Worm (Caenorhabditis elegans): ENCODE results near the gene pepm-1.

Gene pepm-1

DNA sequence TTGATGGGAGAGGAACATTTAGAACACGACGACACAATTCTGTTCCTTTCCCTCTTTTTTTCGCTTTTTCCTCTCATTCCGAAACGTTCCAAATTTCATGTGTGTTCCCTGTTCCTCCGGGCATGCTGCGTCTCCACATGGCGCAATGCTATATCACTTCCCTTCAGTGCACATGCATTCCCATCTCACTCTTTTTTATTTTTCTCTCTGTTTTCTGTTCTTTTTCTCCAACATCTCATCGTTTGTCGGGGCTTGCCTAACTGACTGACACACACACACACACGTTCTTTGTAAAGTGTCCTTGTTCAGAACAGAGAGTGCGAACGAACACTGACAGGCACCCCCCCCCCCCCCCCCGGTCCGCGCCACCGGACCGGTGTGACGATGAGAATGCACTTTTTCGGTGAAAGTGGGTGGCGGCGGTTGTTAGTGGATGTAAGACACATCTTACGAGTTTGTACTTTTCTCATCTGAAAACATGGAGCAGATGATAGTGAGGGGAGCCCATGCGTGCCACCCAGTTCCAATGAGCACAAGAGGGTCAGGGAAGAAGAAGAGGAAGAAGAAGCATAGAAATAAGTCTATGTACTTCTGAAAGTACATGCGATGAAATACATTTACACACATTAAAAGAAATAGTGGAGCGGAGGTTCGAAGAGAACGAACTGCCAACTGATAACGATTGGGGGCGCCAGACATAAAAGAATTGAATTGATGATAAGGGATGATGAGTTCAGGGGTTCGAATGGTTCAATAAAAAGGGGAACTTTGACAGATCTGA lies 39.6 kb downstream of the pepm-1 start:
- TF ChIP-seq K12H6.12 (tag; optimal IDR thresholded peaks at IDR 0.05): peak; percentile 62
- peak; percentile 55 for TF ChIP-seq ceh-27 (GFP tag; optimal IDR thresholded peaks at IDR 0.05)
- 0 out of 2 replicates have a peak, but pooled peaks have one; percentile 26 for TF ChIP-seq mcd-1 (GFP tag; IDR thresholded peaks at IDR 0.05)
- TF ChIP-seq lin-40 (tag; optimal IDR thresholded peaks at IDR 0.05): peak; percentile 70
- TF ChIP-seq lir-1 (GFP tag; conservative IDR thresholded peaks at IDR 0.05): no peak
- no peak for TF ChIP-seq snpc-4 (GFP tag; optimal IDR thresholded peaks at IDR 0.05)
- TF ChIP-seq snpc-4 (tag; optimal IDR thresholded peaks at IDR 0.05): peak in 1 of 4 experiments; percentile 28
- TF ChIP-seq lin-35 (GFP tag; optimal IDR thresholded peaks at IDR 0.05): peak in 1 of 3 experiments; percentile 40
- TF ChIP-seq Y95B8A.8 (GFP tag; IDR thresholded peaks at IDR 0.05): no peak
- peak; percentile 49 for TF ChIP-seq nhr-80 (tag; optimal IDR thresholded peaks at IDR 0.05)
- TF ChIP-seq hmg-1.2 (GFP tag; IDR thresholded peaks at IDR 0.05): peak; percentile 83
- peak; percentile 98 for TF ChIP-seq zfh-2 (GFP tag; conservative IDR thresholded peaks at IDR 0.05)
- peak; percentile 45; the same call in 1 of the 2 replicates for TF ChIP-seq dox-1 (GFP tag; IDR thresholded peaks at IDR 0.05)
- TF ChIP-seq F37B4.10 (GFP tag; IDR thresholded peaks at IDR 0.05): no peak
- TF ChIP-seq chd-7 (tag; optimal IDR thresholded peaks at IDR 0.05): peak; percentile 22
- no peak for TF ChIP-seq attf-3 (GFP tag; conservative IDR thresholded peaks at IDR 0.05)
- TF ChIP-seq C06A6.2 (GFP tag; conservative IDR thresholded peaks at IDR 0.05): 0 out of 2 replicates have a peak, but pooled peaks have one; percentile 24
- no peak for TF ChIP-seq egl-44 (GFP tag; IDR thresholded peaks at IDR 0.05)
- TF ChIP-seq K11D2.4 (GFP tag; IDR thresholded peaks at IDR 0.05): 0 out of 2 replicates have a peak, but pooled peaks have one; percentile 30
- peak; percentile 50 for TF ChIP-seq somi-1 (GFP tag; optimal IDR thresholded peaks at IDR 0.05)
- TF ChIP-seq egrh-3 (GFP tag; IDR thresholded peaks at IDR 0.05): peak; percentile 78; the same call in 1 of the 2 replicates

DNA sequence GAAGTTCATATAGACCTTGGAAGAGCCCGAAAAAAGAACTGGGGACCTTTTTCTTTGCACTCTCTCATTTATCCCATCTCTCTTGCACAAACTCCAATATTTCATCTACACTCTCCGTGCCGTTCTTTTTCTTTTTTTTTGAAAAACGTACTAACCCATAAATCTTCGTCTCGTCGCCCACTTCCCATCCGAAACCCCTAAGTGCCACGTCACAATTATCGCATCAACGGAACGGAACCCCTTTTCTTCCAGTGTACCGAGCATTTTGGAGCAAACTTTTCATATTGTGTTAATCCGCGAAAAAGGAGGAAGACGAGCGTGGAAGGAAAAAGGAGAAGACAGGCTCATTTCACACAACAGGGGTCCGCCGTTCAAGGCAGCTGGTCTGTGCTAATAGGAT lies 40.5 kb downstream of the pepm-1 start:
- TF ChIP-seq mxl-1 (tag; optimal IDR thresholded peaks at IDR 0.05) (no peak), B0035.1 (tag; optimal IDR thresholded peaks at IDR 0.05) (no peak), akir-1 (GFP tag; optimal IDR thresholded peaks at IDR 0.05) (no peak), dox-1 (GFP tag; IDR thresholded peaks at IDR 0.05) (no peak), die-1 (tag; optimal IDR thresholded peaks at IDR 0.05) (no peak), zfh-2 (GFP tag; conservative IDR thresholded peaks at IDR 0.05) (no peak), ceh-58 (GFP tag; IDR thresholded peaks at IDR 0.05) (no peak), hlh-12 (tag; optimal IDR thresholded peaks at IDR 0.05) (no peak), nhr-90 (tag; optimal IDR thresholded peaks at IDR 0.05) (no peak), let-607 (tag; optimal IDR thresholded peaks at IDR 0.05) (no peak), lin-54 (GFP tag; optimal IDR thresholded peaks at IDR 0.05) (no peak), chd-7 (tag; optimal IDR thresholded peaks at IDR 0.05) (no peak), hsf-1 (GFP tag; IDR thresholded peaks at IDR 0.05) (no peak), aptf-2 (GFP tag; conservative IDR thresholded peaks at IDR 0.05) (no peak), snpc-1.1 (tag; optimal IDR thresholded peaks at IDR 0.05; ENCODE audit: insufficient read depth) (no peak)

DNA sequence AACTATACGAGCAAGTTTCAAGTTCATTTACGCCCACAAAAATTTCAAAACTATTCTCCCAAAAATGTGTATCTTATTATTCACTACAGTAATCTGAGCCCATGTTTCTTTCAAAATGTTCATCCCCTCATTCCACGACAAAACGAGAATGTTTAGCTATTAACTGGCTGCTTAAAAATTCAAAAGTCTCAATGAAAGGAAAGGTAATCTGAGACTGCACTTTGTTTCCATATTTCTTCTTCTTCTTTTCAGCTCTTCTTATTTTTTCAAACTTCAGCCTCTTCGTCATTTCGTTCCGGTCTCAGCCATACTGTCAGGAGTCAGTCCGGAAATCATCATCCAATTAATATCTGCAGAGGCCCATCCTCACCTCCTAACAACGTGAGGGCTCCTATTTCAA lies 43.9 kb downstream of the pepm-1 start, which contains the start of gene unc-39:
Gene unc-39 (plus strand): TSS at position 301 of the 400 bp plus-strand sequence.
- no peak for TF ChIP-seq K12H6.12 (tag; optimal IDR thresholded peaks at IDR 0.05)
- TF ChIP-seq ceh-79 (tag; optimal IDR thresholded peaks at IDR 0.05): no peak
- no peak for TF ChIP-seq sea-2 (GFP tag; IDR thresholded peaks at IDR 0.05)
- no peak for TF ChIP-seq ceh-58 (GFP tag; IDR thresholded peaks at IDR 0.05)
- TF ChIP-seq attf-5 (GFP tag; optimal IDR thresholded peaks at IDR 0.05): no peak
- no peak for TF ChIP-seq lin-54 (GFP tag; optimal IDR thresholded peaks at IDR 0.05)
- no peak for TF ChIP-seq tlf-1 (GFP tag; optimal IDR thresholded peaks at IDR 0.05)
- TF ChIP-seq bed-1 (GFP tag; IDR thresholded peaks at IDR 0.05): no peak
- TF ChIP-seq lsy-27 (tag; optimal IDR thresholded peaks at IDR 0.05; ENCODE audit: borderline replicate concordance, insufficient read depth): no peak
- TF ChIP-seq unc-62 (GFP tag; optimal IDR thresholded peaks at IDR 0.05): no peak
- TF ChIP-seq chd-7 (tag; optimal IDR thresholded peaks at IDR 0.05): no peak
- TF ChIP-seq K11D2.4 (GFP tag; IDR thresholded peaks at IDR 0.05): no peak
